Fruit fly (Drosophila melanogaster) whole organism, embryonic: ENCODE results near the gene Btnd.

Experiments used
- Abd-B ChIP-seq: fragments of 200-800 bp; sonication (Bioruptor generic); optimal IDR thresholded peaks from 2 replicates; lab custom pipeline; 2018; ENCODE audit warnings: missing biosample characterization, mild to moderate bottlenecking, missing genetic modification characterization, moderate library complexity
- Ada2b ChIP-seq: fragments of 200-800 bp; sonication (Bioruptor generic); IDR thresholded peaks from 2 replicates; pipeline ENCODE4 v1.3.6; 2022; ENCODE audit warnings: missing biosample characterization, missing genetic modification characterization
- B-H2 ChIP-seq: fragments of 200-800 bp; sonication (Bioruptor generic); optimal IDR thresholded peaks from 2 replicates; lab custom pipeline; 2018; ENCODE audit warnings: missing biosample characterization, mild to moderate bottlenecking, missing genetic modification characterization
- BEAF-32 ChIP-seq: fragments of 200-800 bp; sonication (Bioruptor generic); optimal IDR thresholded peaks from 3 replicates; lab custom pipeline; 2017; ENCODE audit warnings: missing biosample characterization, missing genetic modification characterization, mild to moderate bottlenecking, moderate library complexity, missing genetic modification reagents
- CG1024 ChIP-seq: fragments of 200-800 bp; sonication (Bioruptor generic); IDR thresholded peaks from 2 replicates; pipeline ENCODE4 v1.3.6; 2022; ENCODE audit warnings: missing biosample characterization, missing genetic modification characterization
- CG11085 ChIP-seq: fragments of 200-800 bp; sonication (Bioruptor generic); IDR thresholded peaks from 2 replicates; pipeline ENCODE4 v1.3.6; 2022; ENCODE audit warnings: missing biosample characterization, missing genetic modification characterization
- CG11723 ChIP-seq: fragments of 200-800 bp; sonication (Bioruptor generic); optimal IDR thresholded peaks from 2 replicates; lab custom pipeline; 2017; ENCODE audit warnings: missing biosample characterization, mild to moderate bottlenecking, missing genetic modification characterization
- CG14965 ChIP-seq: fragments of 200-800 bp; sonication (Bioruptor generic); optimal IDR thresholded peaks from 2 replicates; lab custom pipeline; 2016; ENCODE audit warnings: missing biosample characterization, missing genetic modification characterization, borderline replicate concordance
- CG15696 ChIP-seq: fragments of 200-800 bp; sonication (Bioruptor generic); optimal IDR thresholded peaks from 2 replicates; lab custom pipeline; 2019; ENCODE audit warnings: missing biosample characterization, mild to moderate bottlenecking, missing genetic modification characterization, moderate library complexity
- CG17359 ChIP-seq: fragments of 200-800 bp; sonication (Bioruptor generic); optimal IDR thresholded peaks from 3 replicates; lab custom pipeline; 2018; ENCODE audit warnings: missing biosample characterization, mild to moderate bottlenecking, missing genetic modification characterization, moderate library complexity
- CG18764 ChIP-seq: fragments of 200-800 bp; sonication (Bioruptor generic); optimal IDR thresholded peaks from 3 replicates; lab custom pipeline; 2016; ENCODE audit warnings: missing biosample characterization, missing genetic modification characterization
- CG2202 ChIP-seq: fragments of 200-800 bp; sonication (Bioruptor generic); optimal IDR thresholded peaks from 2 replicates; lab custom pipeline; 2018; ENCODE audit warnings: missing biosample characterization, mild to moderate bottlenecking, missing genetic modification characterization
- CG32772 ChIP-seq: fragments of 200-800 bp; sonication (Bioruptor generic); IDR thresholded peaks from 2 replicates; pipeline ENCODE4 v1.3.6; 2022; ENCODE audit warnings: missing biosample characterization, missing genetic modification characterization
- CG33557 ChIP-seq: fragments of 200-800 bp; sonication (Bioruptor generic); optimal IDR thresholded peaks from 2 replicates; lab custom pipeline; 2019; ENCODE audit warnings: missing biosample characterization, mild to moderate bottlenecking, missing genetic modification characterization, moderate library complexity
- CG3407 ChIP-seq: fragments of 200-800 bp; sonication (Bioruptor generic); optimal IDR thresholded peaks from 2 replicates; lab custom pipeline; 2018; ENCODE audit warnings: missing biosample characterization, mild to moderate bottlenecking, missing genetic modification characterization
- CG34376 ChIP-seq: fragments of 200-800 bp; sonication (Bioruptor generic); optimal IDR thresholded peaks from 2 replicates; lab custom pipeline; 2018; ENCODE audit warnings: missing biosample characterization, mild to moderate bottlenecking, missing genetic modification characterization
- CG6272 ChIP-seq: fragments of 200-800 bp; sonication (Bioruptor generic); IDR thresholded peaks from 2 replicates; pipeline ENCODE4 v1.3.6; 2022; ENCODE audit warnings: missing biosample characterization, missing genetic modification characterization
- CG7963 ChIP-seq: fragments of 200-800 bp; sonication (Bioruptor generic); IDR thresholded peaks from 3 replicates; pipeline ENCODE4 v1.3.6; 2022; ENCODE audit warnings: missing biosample characterization, missing genetic modification characterization; ENCODE audit not compliant: partially characterized antibody
- D19B ChIP-seq: fragments of 200-800 bp; sonication (Bioruptor generic); optimal IDR thresholded peaks from 2 replicates; lab custom pipeline; 2017; ENCODE audit warnings: missing biosample characterization, mild to moderate bottlenecking, missing genetic modification characterization
- Doc3 ChIP-seq: fragments of 200-800 bp; sonication (Bioruptor generic); IDR thresholded peaks from 3 replicates; pipeline ENCODE4 v1.3.6; 2022; ENCODE audit warnings: missing biosample characterization, missing genetic modification characterization; ENCODE audit not compliant: partially characterized antibody
- Drgx ChIP-seq: fragments of 200-800 bp; sonication (Bioruptor generic); IDR thresholded peaks from 2 replicates; pipeline ENCODE4 v1.3.6; 2022; ENCODE audit warnings: missing biosample characterization, missing genetic modification characterization
- Ets65A ChIP-seq: fragments of 200-800 bp; sonication (Bioruptor generic); peaks from one replicate; lab custom pipeline; 2016; ENCODE audit warnings: missing biosample characterization, missing genetic modification characterization
- H15 ChIP-seq: fragments of 200-800 bp; sonication (Bioruptor generic); IDR thresholded peaks from 3 replicates; pipeline ENCODE4 v1.3.6; 2022; ENCODE audit warnings: missing biosample characterization, missing genetic modification characterization
- HLHmδ ChIP-seq: fragments of 200-800 bp; sonication (Bioruptor generic); optimal IDR thresholded peaks from 2 replicates; lab custom pipeline; 2018; ENCODE audit warnings: missing biosample characterization, mild to moderate bottlenecking, missing genetic modification characterization, moderate library complexity
- Hsf ChIP-seq: fragments of 200-800 bp; sonication (Bioruptor generic); optimal IDR thresholded peaks from 3 replicates; lab custom pipeline; 2016; ENCODE audit warnings: missing biosample characterization, missing genetic modification characterization
- Lim3 ChIP-seq: fragments of 200-800 bp; sonication (Bioruptor generic); IDR thresholded peaks from 2 replicates; pipeline ENCODE4 v1.3.6; 2022; ENCODE audit warnings: missing biosample characterization, missing genetic modification characterization
- Mad ChIP-seq: fragments of 200-800 bp; sonication (Bioruptor generic); optimal IDR thresholded peaks from 2 replicates; lab custom pipeline; 2016; ENCODE audit warnings: missing biosample characterization, missing genetic modification characterization
- Mes4 ChIP-seq: fragments of 200-800 bp; sonication (Bioruptor generic); optimal IDR thresholded peaks from 2 replicates; lab custom pipeline; 2016; ENCODE audit warnings: missing biosample characterization, missing genetic modification characterization
- NfI ChIP-seq: fragments of 200-800 bp; sonication (Bioruptor generic); optimal IDR thresholded peaks from 3 replicates; lab custom pipeline; 2018; ENCODE audit warnings: missing biosample characterization, mild to moderate bottlenecking, missing genetic modification characterization, moderate library complexity
- Opbp ChIP-seq: fragments of 200-800 bp; sonication (Bioruptor generic); IDR thresholded peaks from 3 replicates; pipeline ENCODE4 v1.3.6; 2022; ENCODE audit warnings: missing biosample characterization, missing genetic modification characterization; ENCODE audit not compliant: partially characterized antibody
- Optix ChIP-seq: fragments of 200-800 bp; sonication (Bioruptor generic); IDR thresholded peaks from 3 replicates; pipeline ENCODE4 v1.3.6; 2022; ENCODE audit warnings: missing biosample characterization, missing genetic modification characterization
- Trl ChIP-seq, 3 experiments: fragments of >200 bp in 2 of 3; fragments of 200-800 bp in 1 of 3; sonication (Bioruptor generic) in 1 of 3; optimal IDR thresholded peaks; 2 replicates in 1 of 3; 3 replicates in 2 of 3; lab custom pipeline; 2016 to 2017; ENCODE audit warnings: missing biosample characterization in 1 of 3, missing genetic modification characterization in 1 of 3
- ap ChIP-seq: fragments of 200-800 bp; sonication (Bioruptor generic); IDR thresholded peaks from 2 replicates; pipeline ENCODE4 v1.3.6; 2022; ENCODE audit warnings: missing biosample characterization, missing genetic modification characterization
- crc ChIP-seq: fragments of 200-800 bp; sonication (Bioruptor generic); optimal IDR thresholded peaks from 2 replicates; lab custom pipeline; 2016; ENCODE audit warnings: missing biosample characterization, missing genetic modification characterization
- dysf ChIP-seq: fragments of 200-800 bp; sonication (Bioruptor generic); IDR thresholded peaks from 3 replicates; pipeline ENCODE4 v1.3.6; 2022; ENCODE audit warnings: missing biosample characterization, missing genetic modification characterization
- en ChIP-seq: fragments of 200-800 bp; sonication (Bioruptor generic); optimal IDR thresholded peaks from 2 replicates; lab custom pipeline; 2016; ENCODE audit warnings: missing biosample characterization, missing genetic modification characterization
- gce ChIP-seq: fragments of 200-800 bp; sonication (Bioruptor generic); IDR thresholded peaks from 3 replicates; pipeline ENCODE4 v1.3.6; 2022; ENCODE audit warnings: missing biosample characterization, missing genetic modification characterization
- grau ChIP-seq: fragments of 200-800 bp; optimal IDR thresholded peaks from 3 replicates; lab custom pipeline; 2019; ENCODE audit warnings: missing biosample characterization, mild to moderate bottlenecking, missing genetic modification characterization, moderate library complexity
- jumu ChIP-seq: fragments of 200-800 bp; sonication (Bioruptor generic); optimal IDR thresholded peaks from 3 replicates; lab custom pipeline; 2016; ENCODE audit warnings: missing biosample characterization, missing genetic modification characterization
- nmo ChIP-seq: fragments of 200-800 bp; sonication (Bioruptor generic); optimal IDR thresholded peaks from 2 replicates; lab custom pipeline; 2018; ENCODE audit warnings: missing biosample characterization, mild to moderate bottlenecking, missing genetic modification characterization, moderate library complexity
- odd ChIP-seq: fragments of 200-800 bp; sonication (Bioruptor generic); optimal IDR thresholded peaks from 2 replicates; lab custom pipeline; 2017; ENCODE audit warnings: missing biosample characterization, mild to moderate bottlenecking, missing genetic modification characterization
- pros ChIP-seq: fragments of 200-800 bp; sonication (Bioruptor generic); optimal IDR thresholded peaks from 3 replicates; lab custom pipeline; 2019; ENCODE audit warnings: missing biosample characterization, mild to moderate bottlenecking, missing genetic modification characterization, moderate library complexity
- pum ChIP-seq: fragments of 200-800 bp; sonication (Bioruptor generic); optimal IDR thresholded peaks from 2 replicates; lab custom pipeline; 2016; ENCODE audit warnings: missing biosample characterization, missing genetic modification characterization
- sd ChIP-seq: fragments of 200-800 bp; sonication (Bioruptor generic); optimal IDR thresholded peaks from 3 replicates; lab custom pipeline; 2018; ENCODE audit warnings: missing biosample characterization, mild to moderate bottlenecking, missing genetic modification characterization, moderate library complexity
- slbo ChIP-seq: fragments of 200-800 bp; sonication (Bioruptor generic); IDR thresholded peaks from 2 replicates; pipeline ENCODE4 v1.3.6; 2022; ENCODE audit warnings: missing biosample characterization, missing genetic modification characterization
- sqz ChIP-seq: fragments of 200-800 bp; sonication (Bioruptor generic); optimal IDR thresholded peaks from 3 replicates; lab custom pipeline; 2018; ENCODE audit warnings: missing biosample characterization, mild to moderate bottlenecking, missing genetic modification characterization
- sr ChIP-seq: fragments of 200-800 bp; sonication (Bioruptor generic); IDR thresholded peaks from 3 replicates; pipeline ENCODE4 v1.3.6; 2022; ENCODE audit warnings: missing biosample characterization, missing genetic modification characterization
- tna ChIP-seq: fragments of 200-800 bp; sonication (Bioruptor generic); IDR thresholded peaks from 2 replicates; pipeline ENCODE4 v1.3.6; 2022; ENCODE audit warnings: missing biosample characterization, missing genetic modification characterization; ENCODE audit not compliant: partially characterized antibody
- wek ChIP-seq: fragments of 200-800 bp; sonication (Bioruptor generic); optimal IDR thresholded peaks from 3 replicates; lab custom pipeline; 2018; ENCODE audit warnings: missing biosample characterization, mild to moderate bottlenecking, missing genetic modification characterization, moderate library complexity

Btnd gene

DNA sequence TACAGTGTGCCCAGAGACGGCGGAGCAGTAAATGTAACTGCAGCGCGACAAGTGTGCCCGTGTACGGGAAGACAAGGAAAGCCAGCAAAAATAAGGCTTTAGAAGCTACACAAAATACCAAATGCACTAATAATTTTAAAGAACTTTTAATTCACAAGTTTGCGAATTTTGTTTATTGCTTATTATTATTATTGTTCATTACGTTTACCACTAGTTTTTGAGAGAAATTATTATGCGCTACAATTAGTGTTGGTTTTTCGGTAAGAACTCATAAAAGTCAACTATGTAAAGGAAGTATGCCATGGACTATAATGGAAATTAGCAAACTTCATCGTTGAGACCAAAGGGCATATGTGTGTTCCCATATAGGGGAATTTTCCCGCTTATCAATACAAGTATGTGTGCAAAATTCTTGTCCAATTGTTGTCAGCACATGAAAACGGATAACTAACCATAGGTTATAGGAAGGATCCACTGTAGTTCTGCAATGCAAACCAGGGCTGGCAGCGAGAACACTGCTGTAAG is 48.1 kb upstream of the Btnd start, which contains the start of gene schlank (continued):
- 0 out of 2 replicates have a peak, but pooled peaks have one; percentile 29 for TF ChIP-seq Drgx (GFP tag; lab: Robert Waterston, UW)
- TF ChIP-seq NfI: peak; percentile 50
- TF ChIP-seq BEAF-32: peak; percentile 33
- no peak for TF ChIP-seq pros (GFP tag; lab: Kevin White, UChicago)
- no peak for TF ChIP-seq Mad (GFP tag; lab: Kevin White, UChicago)
- no peak for TF ChIP-seq en (GFP tag; lab: Kevin White, UChicago)
- TF ChIP-seq Ada2b: peak; percentile 56
- no peak for TF ChIP-seq CG33557 (GFP tag; lab: Kevin White, UChicago)
- peak; percentile 63; the same call in 2 of the 3 replicates for TF ChIP-seq Optix (GFP tag; lab: Robert Waterston, UW)
- TF ChIP-seq wek (GFP tag; lab: Kevin White, UChicago): no peak
- TF ChIP-seq tna (GFP tag; lab: Robert Waterston, UW): no peak
- TF ChIP-seq Opbp (GFP tag; lab: Robert Waterston, UW): 0 out of 3 replicates have a peak, but pooled peaks have one; percentile 6
- TF ChIP-seq B-H2 (GFP tag; lab: Kevin White, UChicago): no peak
- TF ChIP-seq Mes4 (GFP tag; lab: Kevin White, UChicago): no peak
- TF ChIP-seq Trl (optimal IDR thresholded peaks at IDR 0.05; lab: Kevin White, UChicago): no peak
- peak; percentile 51 for TF ChIP-seq Trl (GFP tag; optimal IDR thresholded peaks at IDR 0.05; lab: Kevin White, UChicago)
- TF ChIP-seq HLHmδ (GFP tag; lab: Kevin White, UChicago): no peak
- TF ChIP-seq nmo (GFP tag; lab: Kevin White, UChicago): peak; percentile 45
- peak; percentile 97 for TF ChIP-seq Ets65A (GFP tag; lab: Kevin White, UChicago)
- TF ChIP-seq CG32772 (GFP tag; lab: Robert Waterston, UW): peak; percentile 50; the same call in 1 of the 2 replicates
- TF ChIP-seq crc (GFP tag; lab: Kevin White, UChicago): no peak
- no peak for TF ChIP-seq CG2202 (tag; lab: Kevin White, UChicago)
- peak; percentile 36 for TF ChIP-seq CG15696 (tag; lab: Kevin White, UChicago)
- peak; percentile 51 for TF ChIP-seq pum (GFP tag; lab: Kevin White, UChicago)
- TF ChIP-seq CG11723 (GFP tag; lab: Kevin White, UChicago): peak; percentile 28
- peak; percentile 59 for TF ChIP-seq sd (tag; lab: Kevin White, UChicago)
- peak; percentile 53 for TF ChIP-seq CG17359 (tag; lab: Kevin White, UChicago)
- TF ChIP-seq D19B: no peak
- TF ChIP-seq Doc3 (GFP tag; lab: Robert Waterston, UW): no peak
- TF ChIP-seq sr: no peak
- 0 out of 2 replicates have a peak, but pooled peaks have one; percentile 6 for TF ChIP-seq CG6272
- TF ChIP-seq CG3407 (GFP tag; lab: Kevin White, UChicago): no peak
- TF ChIP-seq dysf: peak; percentile 74
- TF ChIP-seq sqz (GFP tag; lab: Kevin White, UChicago): no peak
- no peak for TF ChIP-seq Lim3
- peak; percentile 41 for TF ChIP-seq Abd-B (GFP tag; lab: Kevin White, UChicago)
- no peak for TF ChIP-seq CG34376
- peak; percentile 74 for TF ChIP-seq jumu (GFP tag; lab: Kevin White, UChicago)
- TF ChIP-seq CG11085 (GFP tag; lab: Robert Waterston, UW): peak; percentile 22; the same call in 1 of the 2 replicates
- TF ChIP-seq slbo (GFP tag; lab: Robert Waterston, UW): peak; percentile 81
- TF ChIP-seq CG18764 (GFP tag; lab: Kevin White, UChicago): peak; percentile 43
- peak; percentile 45; the same call in 1 of the 3 replicates for TF ChIP-seq H15 (GFP tag; lab: Robert Waterston, UW)
- TF ChIP-seq CG14965 (GFP tag; lab: Kevin White, UChicago): no peak
- no peak for TF ChIP-seq odd
- TF ChIP-seq ap (GFP tag; lab: Robert Waterston, UW): 0 out of 2 replicates have a peak, but pooled peaks have one; percentile 42
- no peak for TF ChIP-seq gce (GFP tag; lab: Robert Waterston, UW)
- peak; percentile 43; the same call in 1 of the 2 replicates for TF ChIP-seq CG1024 (GFP tag; lab: Robert Waterston, UW)
- TF ChIP-seq grau (tag; lab: Kevin White, UChicago): peak; percentile 99
- peak; percentile 62 for TF ChIP-seq Hsf (GFP tag; lab: Kevin White, UChicago)
- no peak for TF ChIP-seq CG7963 (GFP tag; lab: Robert Waterston, UW)
